Worm (Caenorhabditis elegans): ENCODE measurements around the gene C17F4.12.

ce11 chrII:3267365-3267764, 23.4 kb upstream of the C17F4.12 start, which contains the start of gene F02E11.7:
- no peak for TF ChIP-seq dpl-1 (GFP tag; optimal IDR thresholded peaks at IDR 0.05)
- no peak for TF ChIP-seq aptf-3 (GFP tag; IDR thresholded peaks at IDR 0.05)
- TF ChIP-seq xnd-1 (tag; optimal IDR thresholded peaks at IDR 0.05): no peak
- TF ChIP-seq attf-5 (GFP tag; optimal IDR thresholded peaks at IDR 0.05): no peak
- no peak for TF ChIP-seq nfya-1 (tag; optimal IDR thresholded peaks at IDR 0.05; ENCODE audit: borderline replicate concordance, insufficient read depth)
- no peak for TF ChIP-seq bed-2 (GFP tag; IDR thresholded peaks at IDR 0.05)
- no peak for TF ChIP-seq F37B4.10 (GFP tag; IDR thresholded peaks at IDR 0.05)
